Fruit fly (Drosophila melanogaster) whole organism, prepupa: Measurements from ENCODE around the gene mth.

Experiments used
- Blimp-1 ChIP-seq: fragments of 200-800 bp; sonication (Bioruptor generic); optimal IDR thresholded peaks from 3 replicates; lab custom pipeline; 2017; ENCODE audit warnings: missing biosample characterization, missing genetic modification characterization, mild to moderate bottlenecking, moderate library complexity, missing genetic modification reagents
- CG10631 ChIP-seq: fragments of 200-800 bp; sonication (Bioruptor generic); optimal IDR thresholded peaks from 2 replicates; lab custom pipeline; 2016; ENCODE audit warnings: missing biosample characterization, missing genetic modification characterization
- CG11762 ChIP-seq: fragments of 200-800 bp; sonication (Bioruptor generic); optimal IDR thresholded peaks from 3 replicates; lab custom pipeline; 2016; ENCODE audit warnings: missing biosample characterization, missing genetic modification characterization; ENCODE audit not compliant: insufficient read depth
- CG15336 ChIP-seq: fragments of 200-800 bp; sonication (Bioruptor generic); IDR thresholded peaks from 2 replicates; pipeline ENCODE4 v1.3.6; 2022; ENCODE audit warnings: missing biosample characterization, missing genetic modification characterization
- CG1621 ChIP-seq: fragments of 200-800 bp; sonication (Bioruptor generic); optimal IDR thresholded peaks from 3 replicates; lab custom pipeline; 2018; ENCODE audit warnings: missing biosample characterization, mild to moderate bottlenecking, missing genetic modification characterization
- CG3032 ChIP-seq: fragments of 200-800 bp; optimal IDR thresholded peaks from 2 replicates; lab custom pipeline; 2019; ENCODE audit warnings: missing biosample characterization, mild to moderate bottlenecking, missing genetic modification characterization, moderate library complexity
- CG31627 ChIP-seq: fragments of 200-800 bp; sonication (Bioruptor generic); optimal IDR thresholded peaks from 3 replicates; lab custom pipeline; 2016; ENCODE audit warnings: missing biosample characterization, missing genetic modification characterization
- CG3919 ChIP-seq: fragments of 200-800 bp; sonication (Bioruptor generic); optimal IDR thresholded peaks from 3 replicates; lab custom pipeline; 2016; ENCODE audit warnings: missing biosample characterization, missing genetic modification characterization
- CG4318 ChIP-seq: fragments of 200-800 bp; sonication (Bioruptor generic); optimal IDR thresholded peaks from 3 replicates; lab custom pipeline; 2017; ENCODE audit warnings: missing biosample characterization, mild to moderate bottlenecking, missing genetic modification characterization
- CG6163 ChIP-seq: fragments of 200-800 bp; sonication (Bioruptor generic); IDR thresholded peaks from 3 replicates; pipeline ENCODE4 v1.3.6; 2022; ENCODE audit warnings: missing biosample characterization, missing genetic modification characterization
- CG6792 ChIP-seq: fragments of 200-800 bp; sonication (Bioruptor generic); optimal IDR thresholded peaks from 3 replicates; lab custom pipeline; 2016; ENCODE audit warnings: missing biosample characterization, missing genetic modification characterization
- CG6808 ChIP-seq: fragments of 200-800 bp; sonication (Bioruptor generic); optimal IDR thresholded peaks from 3 replicates; lab custom pipeline; 2017; ENCODE audit warnings: missing biosample characterization, missing genetic modification characterization, mild to moderate bottlenecking, moderate library complexity, missing genetic modification reagents
- CG6854 ChIP-seq: fragments of 200-800 bp; sonication (Bioruptor generic); optimal IDR thresholded peaks from 2 replicates; lab custom pipeline; 2017; ENCODE audit warnings: missing biosample characterization, mild to moderate bottlenecking, missing genetic modification characterization
- CG7368 ChIP-seq: fragments of 200-800 bp; sonication (Bioruptor generic); optimal IDR thresholded peaks from 3 replicates; lab custom pipeline; 2016; ENCODE audit warnings: missing biosample characterization, missing genetic modification characterization
- CG8319 ChIP-seq: fragments of 200-800 bp; sonication (Bioruptor generic); optimal IDR thresholded peaks from 3 replicates; lab custom pipeline; 2016; ENCODE audit warnings: missing biosample characterization, missing genetic modification characterization
- CG9139 ChIP-seq: fragments of 200-800 bp; sonication (Bioruptor generic); optimal IDR thresholded peaks from 3 replicates; lab custom pipeline; 2017; ENCODE audit warnings: missing biosample characterization, mild to moderate bottlenecking, missing genetic modification characterization
- Ets21C ChIP-seq: fragments of 200-800 bp; sonication (Bioruptor generic); optimal IDR thresholded peaks from 3 replicates; lab custom pipeline; 2016; ENCODE audit warnings: missing biosample characterization, missing genetic modification characterization
- Ets96B ChIP-seq: fragments of 200-800 bp; optimal IDR thresholded peaks from 2 replicates; lab custom pipeline; 2019; ENCODE audit warnings: missing biosample characterization, mild to moderate bottlenecking, missing genetic modification characterization, moderate library complexity
- Gug ChIP-seq: fragments of 200-800 bp; sonication (Bioruptor generic); IDR thresholded peaks from 2 replicates; pipeline ENCODE4 v1.3.6; 2022; ENCODE audit warnings: missing biosample characterization, missing genetic modification characterization
- Hr39 ChIP-seq: fragments of 200-800 bp; sonication (Bioruptor generic); optimal IDR thresholded peaks from 2 replicates; lab custom pipeline; 2016; ENCODE audit warnings: missing biosample characterization, missing genetic modification characterization
- Hr4 ChIP-seq: fragments of 200-800 bp; sonication (Bioruptor generic); optimal IDR thresholded peaks from 3 replicates; lab custom pipeline; 2016; ENCODE audit warnings: missing biosample characterization, missing genetic modification characterization
- Lpt ChIP-seq: fragments of 200-800 bp; sonication (Bioruptor generic); optimal IDR thresholded peaks from 3 replicates; lab custom pipeline; 2016; ENCODE audit warnings: missing biosample characterization, missing genetic modification characterization
- OdsH ChIP-seq: fragments of 200-800 bp; sonication (Bioruptor generic); optimal IDR thresholded peaks from 3 replicates; lab custom pipeline; 2016; ENCODE audit warnings: missing biosample characterization, missing genetic modification characterization
- Sox14 ChIP-seq: fragments of 200-800 bp; sonication (Bioruptor generic); optimal IDR thresholded peaks from 3 replicates; lab custom pipeline; 2016; ENCODE audit warnings: missing biosample characterization, missing genetic modification characterization
- Sox15 ChIP-seq: fragments of 200-800 bp; sonication (Bioruptor generic); optimal IDR thresholded peaks from 3 replicates; lab custom pipeline; 2016; ENCODE audit warnings: missing biosample characterization, missing genetic modification characterization
- acj6 ChIP-seq: fragments of 200-800 bp; sonication (Bioruptor generic); optimal IDR thresholded peaks from 3 replicates; lab custom pipeline; 2016; ENCODE audit warnings: missing biosample characterization, missing genetic modification characterization
- dac ChIP-seq: fragments of 200-800 bp; sonication (Bioruptor generic); optimal IDR thresholded peaks from 2 replicates; lab custom pipeline; 2017; ENCODE audit warnings: missing biosample characterization, mild to moderate bottlenecking, missing genetic modification characterization
- dsx ChIP-seq: fragments of 200-800 bp; optimal IDR thresholded peaks from 3 replicates; lab custom pipeline; 2019; ENCODE audit warnings: missing biosample characterization, mild to moderate bottlenecking, missing genetic modification characterization, moderate library complexity; ENCODE audit not compliant: poor library complexity, severe bottlenecking
- eg ChIP-seq: fragments of 200-800 bp; sonication (Bioruptor generic); IDR thresholded peaks from 3 replicates; pipeline ENCODE4 v1.3.6; 2022; ENCODE audit warnings: missing biosample characterization, missing genetic modification characterization
- esn ChIP-seq: fragments of 200-800 bp; sonication (Bioruptor generic); optimal IDR thresholded peaks from 2 replicates; lab custom pipeline; 2016; ENCODE audit warnings: missing biosample characterization, mild to moderate bottlenecking, missing genetic modification characterization, moderate library complexity
- lz ChIP-seq: fragments of 200-800 bp; sonication (Bioruptor generic); optimal IDR thresholded peaks from 3 replicates; lab custom pipeline; 2016; ENCODE audit warnings: missing biosample characterization, missing genetic modification characterization
- net ChIP-seq: fragments of 200-800 bp; sonication (Bioruptor generic); optimal IDR thresholded peaks from 3 replicates; lab custom pipeline; 2016; ENCODE audit warnings: missing biosample characterization, missing genetic modification characterization
- spab ChIP-seq: fragments of 200-800 bp; sonication (Bioruptor generic); optimal IDR thresholded peaks from 2 replicates; lab custom pipeline; 2017; ENCODE audit warnings: missing biosample characterization, mild to moderate bottlenecking, missing genetic modification characterization, missing genetic modification reagents
- ss ChIP-seq, 2 experiments: fragments of 200-800 bp; sonication (Bioruptor generic); optimal IDR thresholded peaks; 2 replicates in 1 of 2; 3 replicates in 1 of 2; lab custom pipeline; 2017 to 2018; ENCODE audit warnings: mild to moderate bottlenecking in 2 of 2, missing biosample characterization in 2 of 2, missing genetic modification characterization in 2 of 2, moderate library complexity in 1 of 2
- svp ChIP-seq: fragments of 200-800 bp; sonication (Bioruptor generic); peaks from one replicate; lab custom pipeline; 2016; ENCODE audit warnings: missing biosample characterization, missing genetic modification characterization
- topi ChIP-seq: fragments of 200-800 bp; sonication (Bioruptor generic); optimal IDR thresholded peaks from 3 replicates; lab custom pipeline; 2016; ENCODE audit warnings: missing biosample characterization, missing genetic modification characterization
- vri ChIP-seq: fragments of 200-800 bp; sonication (Bioruptor generic); optimal IDR thresholded peaks from 3 replicates; lab custom pipeline; 2016; ENCODE audit warnings: missing biosample characterization, mild to moderate bottlenecking, missing genetic modification characterization

The mth gene

dm6 chr3L:371228-371627, 24.5 kb upstream of the mth start:
- TF ChIP-seq CG7368 (GFP tag; lab: Kevin White, UChicago) (no peak), CG8319 (no peak), ss (GFP tag; optimal IDR thresholded peaks at IDR 0.05; lab: Kevin White, UChicago) (no peak), CG6808 (GFP tag; lab: Kevin White, UChicago) (no peak), Hr4 (GFP tag; lab: Kevin White, UChicago) (no peak), Lpt (GFP tag; lab: Kevin White, UChicago) (no peak), Gug (GFP tag; lab: Robert Waterston, UW) (no peak), CG3032 (tag; lab: Kevin White, UChicago) (no peak), dsx (GFP tag; lab: Kevin White, UChicago) (no peak), Ets21C (no peak), eg (GFP tag; lab: Robert Waterston, UW) (no peak), Sox14 (GFP tag; lab: Kevin White, UChicago) (no peak), acj6 (GFP tag; lab: Kevin White, UChicago) (no peak), CG6163 (GFP tag; lab: Robert Waterston, UW) (no peak), Blimp-1 (no peak), net (GFP tag; lab: Kevin White, UChicago) (no peak)
- TF ChIP-seq, all 60 proteins: peak for 0

- TF ChIP-seq Lpt (GFP tag; lab: Kevin White, UChicago) (no peak), dac (GFP tag; lab: Kevin White, UChicago) (no peak), vri (GFP tag; lab: Kevin White, UChicago) (no peak), CG7368 (GFP tag; lab: Kevin White, UChicago) (no peak), CG15336 (GFP tag; lab: Robert Waterston, UW) (no peak), Sox14 (GFP tag; lab: Kevin White, UChicago) (no peak), CG3032 (tag; lab: Kevin White, UChicago) (no peak), CG3919 (GFP tag; lab: Kevin White, UChicago) (no peak), net (GFP tag; lab: Kevin White, UChicago) (no peak), esn (no peak), CG9139 (GFP tag; lab: Kevin White, UChicago) (no peak), CG6854 (GFP tag; lab: Kevin White, UChicago) (no peak), CG6792 (GFP tag; lab: Kevin White, UChicago) (no peak), Ets96B (no peak), OdsH (GFP tag; lab: Kevin White, UChicago) (no peak)
- TF ChIP-seq, all 60 proteins: peak for 0
Measured at dm6 chr3L:366337-366736, 19.6 kb upstream of the mth start, which contains the start of gene CG13884. Gene CG13884 (minus strand): TSS chr3L:366437.

dm6 chr3L:361201-361600, 14.4 kb upstream of the mth start, which contains the start of the genes Cdc5 and CG1233:
Gene Cdc5 (minus strand): TSS chr3L:361383.
Gene CG1233 (plus strand): TSS chr3L:361472.
- no peak for TF ChIP-seq CG1621 (tag; lab: Kevin White, UChicago)
- no peak for TF ChIP-seq ss (GFP tag; optimal IDR thresholded peaks at IDR 0.05; lab: Kevin White, UChicago)
- peak; percentile 41 for TF ChIP-seq lz
- TF ChIP-seq CG3032 (tag; lab: Kevin White, UChicago), result no peak
- TF ChIP-seq CG15336 (GFP tag; lab: Robert Waterston, UW), result peak; percentile 33; the same call in 1 of the 2 replicates
- no peak for TF ChIP-seq CG6854 (GFP tag; lab: Kevin White, UChicago)
- peak; percentile 26 for TF ChIP-seq CG31627 (GFP tag; lab: Kevin White, UChicago)
- no peak for TF ChIP-seq topi (GFP tag; lab: Kevin White, UChicago)
- TF ChIP-seq svp (GFP tag; lab: Kevin White, UChicago), result no peak
- TF ChIP-seq CG6792 (GFP tag; lab: Kevin White, UChicago), result no peak
- TF ChIP-seq CG4318 (GFP tag; lab: Kevin White, UChicago), result no peak
- no peak for TF ChIP-seq Lpt (GFP tag; lab: Kevin White, UChicago)

- TF ChIP-seq CG11762 (GFP tag; lab: Kevin White, UChicago) (no peak), Sox15 (no peak), CG10631 (GFP tag; lab: Kevin White, UChicago) (no peak), lz (no peak), spab (GFP tag; lab: Kevin White, UChicago) (no peak), Hr39 (GFP tag; lab: Kevin White, UChicago) (no peak), CG15336 (GFP tag; lab: Robert Waterston, UW) (no peak), dac (GFP tag; lab: Kevin White, UChicago) (no peak), CG6792 (GFP tag; lab: Kevin White, UChicago) (no peak), Blimp-1 (no peak), vri (GFP tag; lab: Kevin White, UChicago) (no peak)
Measured at dm6 chr3L:357681-358080, 10.9 kb upstream of the mth start, which contains the start of gene Roc1b. Gene Roc1b (plus strand): TSS chr3L:357981.
